Fruit fly (Drosophila melanogaster) whole organism, embryonic: Measurements from ENCODE around the gene bys.
A peak's percentile ranks its signal among the peaks of the same experiment; 100 is the strongest.

ENCODE experiments used
- Blimp-1 ChIP-seq: fragments of 200-800 bp; sonication (Bioruptor generic); optimal IDR thresholded peaks from 3 replicates; lab custom pipeline; 2018; ENCODE audit warnings: missing biosample characterization, missing genetic modification characterization, mild to moderate bottlenecking, moderate library complexity, missing genetic modification reagents
- CG1024 ChIP-seq: fragments of 200-800 bp; sonication (Bioruptor generic); IDR thresholded peaks from 2 replicates; pipeline ENCODE4 v1.3.6; 2022; ENCODE audit warnings: missing biosample characterization, missing genetic modification characterization
- CG10366 ChIP-seq: fragments of 200-800 bp; sonication (Bioruptor generic); IDR thresholded peaks from 2 replicates; pipeline ENCODE4 v1.3.6; 2022; ENCODE audit warnings: missing biosample characterization, missing genetic modification characterization
- CG11247 ChIP-seq: fragments of 200-800 bp; sonication (Bioruptor generic); IDR thresholded peaks from 2 replicates; pipeline ENCODE4 v1.3.6; 2022; ENCODE audit warnings: missing biosample characterization, missing genetic modification characterization
- CG12155 ChIP-seq: fragments of 200-800 bp; sonication (Bioruptor generic); optimal IDR thresholded peaks from 3 replicates; lab custom pipeline; 2016; ENCODE audit warnings: missing biosample characterization, missing genetic modification characterization
- CG1233 ChIP-seq: fragments of 200-800 bp; sonication (Bioruptor generic); optimal IDR thresholded peaks from 4 replicates; lab custom pipeline; 2018; ENCODE audit warnings: missing biosample characterization, mild to moderate bottlenecking, missing genetic modification characterization
- CG13424 ChIP-seq: fragments of 200-800 bp; sonication (Bioruptor generic); optimal IDR thresholded peaks from 2 replicates; lab custom pipeline; 2019; ENCODE audit warnings: missing biosample characterization, mild to moderate bottlenecking, missing genetic modification characterization, moderate library complexity
- CG13624 ChIP-seq: fragments of 200-800 bp; sonication (Bioruptor generic); optimal IDR thresholded peaks from 2 replicates; lab custom pipeline; 2016; ENCODE audit warnings: missing biosample characterization, missing genetic modification characterization
- CG15696 ChIP-seq: fragments of 200-800 bp; sonication (Bioruptor generic); optimal IDR thresholded peaks from 2 replicates; lab custom pipeline; 2019; ENCODE audit warnings: missing biosample characterization, mild to moderate bottlenecking, missing genetic modification characterization, moderate library complexity
- CG2120 ChIP-seq: fragments of 200-800 bp; sonication (Bioruptor generic); optimal IDR thresholded peaks from 3 replicates; lab custom pipeline; 2016; ENCODE audit warnings: missing biosample characterization, missing genetic modification characterization
- CG2129 ChIP-seq: fragments of 200-800 bp; sonication (Bioruptor generic); IDR thresholded peaks from 2 replicates; pipeline ENCODE4 v1.3.6; 2022; ENCODE audit warnings: missing biosample characterization, missing genetic modification characterization; ENCODE audit not compliant: partially characterized antibody
- CG32532 ChIP-seq: fragments of 200-800 bp; sonication (Bioruptor generic); IDR thresholded peaks from 2 replicates; pipeline ENCODE4 v1.3.6; 2022; ENCODE audit warnings: missing biosample characterization, missing genetic modification characterization
- CG34376 ChIP-seq: fragments of 200-800 bp; sonication (Bioruptor generic); optimal IDR thresholded peaks from 2 replicates; lab custom pipeline; 2018; ENCODE audit warnings: missing biosample characterization, mild to moderate bottlenecking, missing genetic modification characterization
- CG4820 ChIP-seq: fragments of 200-800 bp; sonication (Bioruptor generic); optimal IDR thresholded peaks from 3 replicates; lab custom pipeline; 2016; ENCODE audit warnings: missing biosample characterization, missing genetic modification characterization
- CG6254 ChIP-seq: fragments of 200-800 bp; sonication (Bioruptor generic); optimal IDR thresholded peaks from 3 replicates; lab custom pipeline; 2017; ENCODE audit warnings: mild to moderate bottlenecking, missing biosample characterization, missing genetic modification reagents, missing genetic modification characterization
- CG6854 ChIP-seq: fragments of 200-800 bp; sonication (Bioruptor generic); optimal IDR thresholded peaks from 3 replicates; lab custom pipeline; 2017; ENCODE audit warnings: missing biosample characterization, mild to moderate bottlenecking, missing genetic modification characterization
- CG9797 ChIP-seq: fragments of 200-800 bp; sonication (Bioruptor generic); optimal IDR thresholded peaks from 3 replicates; lab custom pipeline; 2018; ENCODE audit warnings: missing biosample characterization, mild to moderate bottlenecking, missing genetic modification characterization
- CG9932 ChIP-seq: fragments of 200-800 bp; sonication (Bioruptor generic); IDR thresholded peaks from 2 replicates; pipeline ENCODE4 v1.3.6; 2022; ENCODE audit warnings: missing biosample characterization, missing genetic modification characterization
- Camta ChIP-seq: fragments of 200-800 bp; sonication (Bioruptor generic); optimal IDR thresholded peaks from 2 replicates; lab custom pipeline; 2016; ENCODE audit warnings: missing biosample characterization, missing genetic modification characterization
- Chrac-16 ChIP-seq: fragments of 200-800 bp; sonication (Bioruptor generic); optimal IDR thresholded peaks from 3 replicates; lab custom pipeline; 2016; ENCODE audit warnings: missing biosample characterization, missing genetic modification characterization
- D ChIP-seq, 2 experiments: fragments of 200-800 bp in 1 of 2; fragments of >200 bp in 1 of 2; sonication (Bioruptor generic) in 1 of 2; optimal IDR thresholded peaks; 2 replicates in 1 of 2; 3 replicates in 1 of 2; lab custom pipeline; 2017; ENCODE audit warnings: mild to moderate bottlenecking in 1 of 2, missing biosample characterization in 1 of 2, missing genetic modification characterization in 1 of 2, missing genetic modification reagents in 1 of 2
- Deaf1 ChIP-seq: fragments of 200-800 bp; optimal IDR thresholded peaks from 3 replicates; lab custom pipeline; 2019; ENCODE audit warnings: missing biosample characterization, mild to moderate bottlenecking, missing genetic modification characterization, moderate library complexity
- ERR ChIP-seq: fragments of 200-800 bp; sonication (Bioruptor generic); optimal IDR thresholded peaks from 2 replicates; lab custom pipeline; 2016; ENCODE audit warnings: missing biosample characterization, missing genetic modification characterization
- Hr78 ChIP-seq, 2 experiments: fragments of 200-800 bp in 1 of 2; fragments of >200 bp in 1 of 2; sonication (Bioruptor generic) in 1 of 2; optimal IDR thresholded peaks; 2 replicates each; lab custom pipeline; 2017 to 2019; ENCODE audit warnings: missing biosample characterization in 2 of 2, missing genetic modification characterization in 2 of 2, mild to moderate bottlenecking in 1 of 2, moderate library complexity in 1 of 2
- Med ChIP-seq: fragments of 200-800 bp; sonication (Bioruptor generic); peaks from one replicate; lab custom pipeline; 2016; ENCODE audit warnings: missing biosample characterization, missing genetic modification characterization, mild to moderate bottlenecking, inconsistent platforms, moderate library complexity
- Myb ChIP-seq: fragments of 200-800 bp; sonication (Bioruptor generic); optimal IDR thresholded peaks from 2 replicates; lab custom pipeline; 2016; ENCODE audit warnings: missing biosample characterization, missing genetic modification characterization
- NC2α ChIP-seq: fragments of 200-800 bp; sonication (Bioruptor generic); optimal IDR thresholded peaks from 2 replicates; lab custom pipeline; 2016; ENCODE audit warnings: missing biosample characterization, missing genetic modification characterization
- Usf ChIP-seq: fragments of 200-800 bp; sonication (Bioruptor generic); optimal IDR thresholded peaks from 2 replicates; lab custom pipeline; 2017; ENCODE audit warnings: missing genotype, missing biosample characterization, missing genetic modification characterization
- bcd ChIP-seq: fragments of 200-800 bp; sonication (Bioruptor generic); optimal IDR thresholded peaks from 2 replicates; lab custom pipeline; 2017; ENCODE audit warnings: missing biosample characterization, mild to moderate bottlenecking, missing genetic modification characterization
- br ChIP-seq: fragments of >200 bp; optimal IDR thresholded peaks from 2 replicates; lab custom pipeline; 2017
- chm ChIP-seq: fragments of 200-800 bp; sonication (Bioruptor generic); IDR thresholded peaks from 2 replicates; pipeline ENCODE4 v1.3.6; 2022; ENCODE audit warnings: missing biosample characterization, missing genetic modification characterization
- crol ChIP-seq: fragments of 200-800 bp; sonication (Bioruptor generic); IDR thresholded peaks from 2 replicates; pipeline ENCODE4 v1.3.6; 2022; ENCODE audit warnings: missing biosample characterization, missing genetic modification characterization
- crp ChIP-seq, 2 experiments: fragments of 200-800 bp; sonication (Bioruptor generic); optimal IDR thresholded peaks; 2 replicates in 1 of 2; 3 replicates in 1 of 2; lab custom pipeline; 2017; ENCODE audit warnings: missing biosample characterization in 2 of 2, missing genetic modification characterization in 2 of 2, mild to moderate bottlenecking in 1 of 2, moderate library complexity in 1 of 2
- dati ChIP-seq: fragments of 200-800 bp; sonication (Bioruptor generic); IDR thresholded peaks from 2 replicates; pipeline ENCODE4 v1.3.6; 2022; ENCODE audit warnings: missing biosample characterization, missing genetic modification characterization
- gem ChIP-seq: fragments of 200-800 bp; sonication (Bioruptor generic); optimal IDR thresholded peaks from 2 replicates; lab custom pipeline; 2019; ENCODE audit warnings: missing biosample characterization, mild to moderate bottlenecking, missing genetic modification characterization, moderate library complexity
- grau ChIP-seq: fragments of 200-800 bp; optimal IDR thresholded peaks from 3 replicates; lab custom pipeline; 2019; ENCODE audit warnings: missing biosample characterization, mild to moderate bottlenecking, missing genetic modification characterization, moderate library complexity
- gro ChIP-seq: fragments of 200-800 bp; sonication (Bioruptor generic); optimal IDR thresholded peaks from 2 replicates; lab custom pipeline; 2016; ENCODE audit warnings: missing biosample characterization, missing genetic modification characterization
- gt ChIP-seq: fragments of 200-800 bp; sonication (Bioruptor generic); IDR thresholded peaks from 2 replicates; pipeline ENCODE4 v1.3.6; 2022; ENCODE audit warnings: missing biosample characterization, missing genetic modification characterization
- hb ChIP-seq: fragments of 200-800 bp; sonication (Bioruptor generic); IDR thresholded peaks from 3 replicates; pipeline ENCODE4 v1.3.6; 2022; ENCODE audit warnings: missing biosample characterization, missing genetic modification characterization; ENCODE audit not compliant: partially characterized antibody
- hbn ChIP-seq: fragments of 200-800 bp; sonication (Bioruptor generic); IDR thresholded peaks from 2 replicates; pipeline ENCODE4 v1.3.6; 2022; ENCODE audit warnings: missing biosample characterization, missing genetic modification characterization; ENCODE audit not compliant: partially characterized antibody
- insv ChIP-seq, 2 experiments: fragments of 200-800 bp; sonication (Bioruptor generic); optimal IDR thresholded peaks; 3 replicates each; lab custom pipeline; 2016 to 2018; ENCODE audit warnings: missing biosample characterization in 2 of 2, missing genetic modification characterization in 2 of 2
- inv ChIP-seq: fragments of 200-800 bp; sonication (Bioruptor generic); IDR thresholded peaks from 2 replicates; pipeline ENCODE4 v1.3.6; 2022; ENCODE audit warnings: missing biosample characterization, missing genetic modification characterization; ENCODE audit not compliant: partially characterized antibody
- kni ChIP-seq: fragments of 200-800 bp; sonication (Bioruptor generic); optimal IDR thresholded peaks from 3 replicates; lab custom pipeline; 2017; ENCODE audit warnings: mild to moderate bottlenecking, missing biosample characterization, missing genetic modification reagents, missing genetic modification characterization
- pum ChIP-seq: fragments of 200-800 bp; sonication (Bioruptor generic); optimal IDR thresholded peaks from 2 replicates; lab custom pipeline; 2016; ENCODE audit warnings: missing biosample characterization, missing genetic modification characterization
- row ChIP-seq: fragments of 200-800 bp; sonication (Bioruptor generic); IDR thresholded peaks from 3 replicates; pipeline ENCODE4 v1.3.6; 2022; ENCODE audit warnings: missing biosample characterization, missing genetic modification characterization
- seq ChIP-seq: fragments of 200-800 bp; sonication (Bioruptor generic); IDR thresholded peaks from 2 replicates; pipeline ENCODE4 v1.3.6; 2022; ENCODE audit warnings: missing biosample characterization, missing genetic modification characterization
- sug ChIP-seq: fragments of 200-800 bp; optimal IDR thresholded peaks from 2 replicates; lab custom pipeline; 2019; ENCODE audit warnings: missing biosample characterization, mild to moderate bottlenecking, missing genetic modification characterization, moderate library complexity
- wek ChIP-seq: fragments of 200-800 bp; sonication (Bioruptor generic); optimal IDR thresholded peaks from 3 replicates; lab custom pipeline; 2018; ENCODE audit warnings: missing biosample characterization, mild to moderate bottlenecking, missing genetic modification characterization, moderate library complexity
- zen ChIP-seq: fragments of 200-800 bp; sonication (Bioruptor generic); optimal IDR thresholded peaks from 3 replicates; lab custom pipeline; 2018; ENCODE audit warnings: missing biosample characterization, mild to moderate bottlenecking, missing genetic modification characterization, moderate library complexity

Gene bys

dm6 chrX:7930236-7931027 is 28.8 kb downstream of the bys start (continued):
- TF ChIP-seq kni (GFP tag; lab: Kevin White, UChicago) = peak; percentile 76
- peak; percentile 27 for TF ChIP-seq Deaf1 (tag; lab: Kevin White, UChicago)
- no peak for TF ChIP-seq bcd
- TF ChIP-seq CG10366 (GFP tag; lab: Robert Waterston, UW) = no peak
- no peak for TF ChIP-seq hb (GFP tag; lab: Robert Waterston, UW)
- TF ChIP-seq CG11247 = no peak
- peak; percentile 25; the same call in 1 of the 2 replicates for TF ChIP-seq seq (GFP tag; lab: Robert Waterston, UW)
- no peak for TF ChIP-seq Blimp-1 (GFP tag; lab: Kevin White, UChicago)
- TF ChIP-seq Usf (GFP tag; lab: Kevin White, UChicago) = no peak
- TF ChIP-seq CG34376 (GFP tag; lab: Kevin White, UChicago) = no peak
- no peak for TF ChIP-seq D (optimal IDR thresholded peaks at IDR 0.05; lab: Kevin White, UChicago)
- TF ChIP-seq D (GFP tag; optimal IDR thresholded peaks at IDR 0.05; lab: Kevin White, UChicago) = no peak
- no peak for TF ChIP-seq NC2α (GFP tag; lab: Kevin White, UChicago)
- no peak for TF ChIP-seq CG4820
- TF ChIP-seq ERR (GFP tag; lab: Kevin White, UChicago) = no peak
- no peak for TF ChIP-seq CG6854 (GFP tag; lab: Kevin White, UChicago)
- TF ChIP-seq CG15696 = no peak
- no peak for TF ChIP-seq CG9932
- TF ChIP-seq sug (tag; lab: Kevin White, UChicago) = no peak
- TF ChIP-seq br (lab: Kevin White, UChicago) = no peak
- no peak for TF ChIP-seq CG2129 (GFP tag; lab: Robert Waterston, UW)
- TF ChIP-seq wek (GFP tag; lab: Kevin White, UChicago) = no peak
- TF ChIP-seq Hr78 (GFP tag; optimal IDR thresholded peaks at IDR 0.05; lab: Kevin White, UChicago) = peak in 1 of 2 experiments; percentile 30
- no peak for TF ChIP-seq chm
- peak; percentile 65 for TF ChIP-seq Med (GFP tag; lab: Kevin White, UChicago)
- TF ChIP-seq gro = no peak
- no peak for TF ChIP-seq insv (GFP tag; optimal IDR thresholded peaks at IDR 0.05; lab: Kevin White, UChicago)
- no peak for TF ChIP-seq CG13424 (tag; lab: Kevin White, UChicago)
- no peak for TF ChIP-seq crp (GFP tag; optimal IDR thresholded peaks at IDR 0.05; lab: Kevin White, UChicago)
- TF ChIP-seq CG2120 (GFP tag; lab: Kevin White, UChicago) = no peak
- TF ChIP-seq CG13624 (GFP tag; lab: Kevin White, UChicago) = no peak
- no peak for TF ChIP-seq zen
- no peak for TF ChIP-seq CG6254
- TF ChIP-seq gt (GFP tag; lab: Robert Waterston, UW) = no peak
- no peak for TF ChIP-seq pum
- no peak for TF ChIP-seq CG12155 (GFP tag; lab: Kevin White, UChicago)
- TF ChIP-seq Chrac-16 (GFP tag; lab: Kevin White, UChicago) = no peak
- TF ChIP-seq CG1024 (GFP tag; lab: Robert Waterston, UW) = no peak
- no peak for TF ChIP-seq Camta (GFP tag; lab: Kevin White, UChicago)
- TF ChIP-seq row (GFP tag; lab: Robert Waterston, UW) = no peak
- no peak for TF ChIP-seq CG1233 (GFP tag; lab: Kevin White, UChicago)
- TF ChIP-seq CG9797 (GFP tag; lab: Kevin White, UChicago) = no peak
- no peak for TF ChIP-seq CG32532 (GFP tag; lab: Robert Waterston, UW)
- TF ChIP-seq crol (GFP tag; lab: Robert Waterston, UW) = peak; percentile 94
- TF ChIP-seq grau (tag; lab: Kevin White, UChicago) = no peak
- TF ChIP-seq Myb (GFP tag; lab: Kevin White, UChicago) = no peak
- TF ChIP-seq gem (tag; lab: Kevin White, UChicago) = no peak
- no peak for TF ChIP-seq inv (GFP tag; lab: Robert Waterston, UW)
- no peak; the same call in 1 of the 2 replicates for TF ChIP-seq hbn
- TF ChIP-seq dati (GFP tag; lab: Robert Waterston, UW) = no peak
